Fruit fly (Drosophila melanogaster) whole organism, embryonic: ENCODE data around the gene Sam-S.

ENCODE experiments used
- ATbp ChIP-seq: fragments of 200-800 bp; sonication (Bioruptor generic); optimal IDR thresholded peaks from 2 replicates; lab custom pipeline; 2017; ENCODE audit warnings: missing biosample characterization, mild to moderate bottlenecking, missing genetic modification characterization, missing genetic modification reagents
- Atf6 ChIP-seq: fragments of 200-800 bp; sonication (Bioruptor generic); IDR thresholded peaks from 2 replicates; pipeline ENCODE4 v1.3.6; 2022; ENCODE audit warnings: missing biosample characterization, missing genetic modification characterization
- B-H1 ChIP-seq: fragments of 200-800 bp; sonication (Bioruptor generic); IDR thresholded peaks from 3 replicates; pipeline ENCODE4 v1.3.6; 2022; ENCODE audit warnings: missing biosample characterization, missing genetic modification characterization
- B-H2 ChIP-seq: fragments of 200-800 bp; sonication (Bioruptor generic); optimal IDR thresholded peaks from 2 replicates; lab custom pipeline; 2018; ENCODE audit warnings: missing biosample characterization, mild to moderate bottlenecking, missing genetic modification characterization
- CG11247 ChIP-seq: fragments of 200-800 bp; sonication (Bioruptor generic); IDR thresholded peaks from 2 replicates; pipeline ENCODE4 v1.3.6; 2022; ENCODE audit warnings: missing biosample characterization, missing genetic modification characterization
- CG11504 ChIP-seq: fragments of 200-800 bp; sonication (Bioruptor generic); optimal IDR thresholded peaks from 3 replicates; lab custom pipeline; 2019; ENCODE audit warnings: missing biosample characterization, mild to moderate bottlenecking, missing genetic modification characterization, moderate library complexity
- CG13287 ChIP-seq: fragments of 200-800 bp; sonication (Bioruptor generic); IDR thresholded peaks from 2 replicates; pipeline ENCODE4 v1.3.6; 2022; ENCODE audit warnings: missing biosample characterization, missing genetic modification characterization; ENCODE audit not compliant: partially characterized antibody
- CG15514 ChIP-seq: fragments of 200-800 bp; sonication (Bioruptor generic); optimal IDR thresholded peaks from 3 replicates; lab custom pipeline; 2017; ENCODE audit warnings: missing biosample characterization, missing genetic modification characterization, mild to moderate bottlenecking, moderate library complexity, missing genetic modification reagents
- CG1603 ChIP-seq: fragments of 200-800 bp; sonication (Bioruptor generic); optimal IDR thresholded peaks from 2 replicates; lab custom pipeline; 2019; ENCODE audit warnings: missing biosample characterization, mild to moderate bottlenecking, missing genetic modification characterization, moderate library complexity
- CG18599 ChIP-seq: fragments of 200-800 bp; sonication (Bioruptor generic); optimal IDR thresholded peaks from 3 replicates; lab custom pipeline; 2017; ENCODE audit warnings: missing biosample characterization, missing genetic modification characterization, mild to moderate bottlenecking, moderate library complexity, missing genetic modification reagents
- CG32532 ChIP-seq: fragments of 200-800 bp; sonication (Bioruptor generic); IDR thresholded peaks from 2 replicates; pipeline ENCODE4 v1.3.6; 2022; ENCODE audit warnings: missing biosample characterization, missing genetic modification characterization
- CG33557 ChIP-seq: fragments of 200-800 bp; sonication (Bioruptor generic); optimal IDR thresholded peaks from 2 replicates; lab custom pipeline; 2019; ENCODE audit warnings: missing biosample characterization, mild to moderate bottlenecking, missing genetic modification characterization, moderate library complexity
- CG4328 ChIP-seq: fragments of 200-800 bp; sonication (Bioruptor generic); optimal IDR thresholded peaks from 3 replicates; lab custom pipeline; 2017; ENCODE audit warnings: missing biosample characterization, missing genetic modification reagents, missing genetic modification characterization
- CG5180 ChIP-seq: fragments of 200-800 bp; sonication (Bioruptor generic); optimal IDR thresholded peaks from 3 replicates; lab custom pipeline; 2017; ENCODE audit warnings: missing biosample characterization, missing genetic modification characterization, mild to moderate bottlenecking, moderate library complexity, missing genetic modification reagents
- CG6689 ChIP-seq: fragments of 200-800 bp; sonication (Bioruptor generic); IDR thresholded peaks from 2 replicates; pipeline ENCODE4 v1.3.6; 2022; ENCODE audit warnings: missing biosample characterization, missing genetic modification characterization
- CG7372 ChIP-seq: fragments of 200-800 bp; sonication (Bioruptor generic); IDR thresholded peaks from 2 replicates; pipeline ENCODE4 v1.3.6; 2022; ENCODE audit warnings: missing biosample characterization, missing genetic modification characterization
- CG9797 ChIP-seq: fragments of 200-800 bp; sonication (Bioruptor generic); optimal IDR thresholded peaks from 3 replicates; lab custom pipeline; 2018; ENCODE audit warnings: missing biosample characterization, mild to moderate bottlenecking, missing genetic modification characterization
- CkIIα-i1 ChIP-seq: fragments of 200-800 bp; sonication (Bioruptor generic); IDR thresholded peaks from 2 replicates; pipeline ENCODE4 v1.3.6; 2022; ENCODE audit warnings: missing biosample characterization, missing genetic modification characterization
- CrebB ChIP-seq: fragments of 200-800 bp; sonication (Bioruptor generic); optimal IDR thresholded peaks from 3 replicates; lab custom pipeline; 2018; ENCODE audit warnings: missing biosample characterization, mild to moderate bottlenecking, missing genetic modification characterization
- D19B ChIP-seq: fragments of 200-800 bp; sonication (Bioruptor generic); optimal IDR thresholded peaks from 2 replicates; lab custom pipeline; 2017; ENCODE audit warnings: missing biosample characterization, mild to moderate bottlenecking, missing genetic modification characterization
- Fer3 ChIP-seq: fragments of 200-800 bp; sonication (Bioruptor generic); optimal IDR thresholded peaks from 2 replicates; lab custom pipeline; 2018; ENCODE audit warnings: missing biosample characterization, mild to moderate bottlenecking, missing genetic modification characterization, moderate library complexity
- HHEX ChIP-seq: fragments of 200-800 bp; sonication (Bioruptor generic); optimal IDR thresholded peaks from 3 replicates; lab custom pipeline; 2017; ENCODE audit warnings: missing biosample characterization, mild to moderate bottlenecking, missing genetic modification characterization, missing genetic modification reagents
- Hand ChIP-seq: fragments of 200-800 bp; sonication (Bioruptor generic); optimal IDR thresholded peaks from 2 replicates; lab custom pipeline; 2017; ENCODE audit warnings: mild to moderate bottlenecking, missing biosample characterization, missing genetic modification reagents, missing genetic modification characterization
- Hey ChIP-seq: fragments of 200-800 bp; sonication (Bioruptor generic); optimal IDR thresholded peaks from 3 replicates; lab custom pipeline; 2018; ENCODE audit warnings: missing biosample characterization, mild to moderate bottlenecking, missing genetic modification characterization
- HmgZ ChIP-seq: fragments of 200-800 bp; sonication (Bioruptor generic); optimal IDR thresholded peaks from 2 replicates; lab custom pipeline; 2018; ENCODE audit warnings: missing biosample characterization, mild to moderate bottlenecking, missing genetic modification characterization
- Hmr ChIP-seq: fragments of 200-800 bp; sonication (Bioruptor generic); optimal IDR thresholded peaks from 3 replicates; lab custom pipeline; 2017; ENCODE audit warnings: mild to moderate bottlenecking, missing biosample characterization, missing genetic modification reagents, missing genetic modification characterization
- Hr51 ChIP-seq, 2 experiments: fragments of 200-800 bp; sonication (Bioruptor generic); optimal IDR thresholded peaks; 2 replicates in 1 of 2; 3 replicates in 1 of 2; lab custom pipeline; 2016 to 2018; ENCODE audit warnings: missing biosample characterization in 2 of 2, missing genetic modification characterization in 2 of 2, mild to moderate bottlenecking in 1 of 2, moderate library complexity in 1 of 2
- Lpt ChIP-seq: fragments of >200 bp; optimal IDR thresholded peaks from 2 replicates; lab custom pipeline; 2018; ENCODE audit warnings: missing biosample characterization, missing genetic modification characterization
- Med ChIP-seq: fragments of 200-800 bp; sonication (Bioruptor generic); peaks from one replicate; lab custom pipeline; 2016; ENCODE audit warnings: missing biosample characterization, missing genetic modification characterization, mild to moderate bottlenecking, inconsistent platforms, moderate library complexity
- NfI ChIP-seq: fragments of 200-800 bp; sonication (Bioruptor generic); optimal IDR thresholded peaks from 3 replicates; lab custom pipeline; 2018; ENCODE audit warnings: missing biosample characterization, mild to moderate bottlenecking, missing genetic modification characterization, moderate library complexity
- Optix ChIP-seq: fragments of 200-800 bp; sonication (Bioruptor generic); IDR thresholded peaks from 3 replicates; pipeline ENCODE4 v1.3.6; 2022; ENCODE audit warnings: missing biosample characterization, missing genetic modification characterization
- Poxn ChIP-seq: fragments of 200-800 bp; sonication (Bioruptor generic); IDR thresholded peaks from 2 replicates; pipeline ENCODE4 v1.3.6; 2022; ENCODE audit warnings: missing biosample characterization, missing genetic modification characterization
- chinmo ChIP-seq: fragments of 200-800 bp; sonication (Bioruptor generic); IDR thresholded peaks from 4 replicates; pipeline ENCODE4 v1.3.6; 2022; ENCODE audit warnings: missing biosample characterization, missing genetic modification characterization; ENCODE audit not compliant: partially characterized antibody
- ewg ChIP-seq: fragments of 200-800 bp; sonication (Bioruptor generic); optimal IDR thresholded peaks from 3 replicates; lab custom pipeline; 2017; ENCODE audit warnings: mild to moderate bottlenecking, missing biosample characterization, missing genetic modification reagents, missing genetic modification characterization
- lola ChIP-seq, 3 experiments: fragments of >200 bp in 2 of 3; fragments of 200-800 bp in 1 of 3; sonication (Bioruptor generic) in 1 of 3; optimal IDR thresholded peaks; 2 replicates each; lab custom pipeline; 2017 to 2019; ENCODE audit warnings: missing biosample characterization in 3 of 3, missing genetic modification characterization in 3 of 3, mild to moderate bottlenecking in 1 of 3, moderate library complexity in 1 of 3
- nom ChIP-seq: fragments of 200-800 bp; sonication (Bioruptor generic); optimal IDR thresholded peaks from 2 replicates; lab custom pipeline; 2017; ENCODE audit warnings: missing biosample characterization, missing genetic modification characterization, mild to moderate bottlenecking, moderate library complexity, missing genetic modification reagents
- odd ChIP-seq: fragments of 200-800 bp; sonication (Bioruptor generic); optimal IDR thresholded peaks from 2 replicates; lab custom pipeline; 2017; ENCODE audit warnings: missing biosample characterization, mild to moderate bottlenecking, missing genetic modification characterization
- phol ChIP-seq: fragments of 200-800 bp; sonication (Bioruptor generic); optimal IDR thresholded peaks from 3 replicates; lab custom pipeline; 2018; ENCODE audit warnings: missing biosample characterization, mild to moderate bottlenecking, missing genetic modification characterization, moderate library complexity
- pnt ChIP-seq: fragments of 200-800 bp; sonication (Bioruptor generic); optimal IDR thresholded peaks from 3 replicates; lab custom pipeline; 2016; ENCODE audit warnings: missing biosample characterization, missing genetic modification characterization
- seq ChIP-seq: fragments of 200-800 bp; sonication (Bioruptor generic); IDR thresholded peaks from 2 replicates; pipeline ENCODE4 v1.3.6; 2022; ENCODE audit warnings: missing biosample characterization, missing genetic modification characterization
- so ChIP-seq: fragments of 200-800 bp; sonication (Bioruptor generic); IDR thresholded peaks from 3 replicates; pipeline ENCODE4 v1.3.6; 2022; ENCODE audit warnings: missing biosample characterization, missing genetic modification characterization
- tap ChIP-seq: fragments of 200-800 bp; optimal IDR thresholded peaks from 3 replicates; lab custom pipeline; 2019; ENCODE audit warnings: missing biosample characterization, mild to moderate bottlenecking, missing genetic modification characterization, moderate library complexity
- tna ChIP-seq: fragments of 200-800 bp; sonication (Bioruptor generic); IDR thresholded peaks from 2 replicates; pipeline ENCODE4 v1.3.6; 2022; ENCODE audit warnings: missing biosample characterization, missing genetic modification characterization; ENCODE audit not compliant: partially characterized antibody
- usp ChIP-seq: fragments of >200 bp; optimal IDR thresholded peaks from 2 replicates; lab custom pipeline; 2017; ENCODE audit warnings: missing biosample characterization, missing genetic modification characterization
- vvl ChIP-seq: fragments of 200-800 bp; sonication (Bioruptor generic); IDR thresholded peaks from 2 replicates; pipeline ENCODE4 v1.3.6; 2022; ENCODE audit warnings: missing biosample characterization, missing genetic modification characterization
- z ChIP-seq: fragments of 200-800 bp; sonication (Bioruptor generic); IDR thresholded peaks from 3 replicates; pipeline ENCODE4 v1.3.6; 2022; ENCODE audit warnings: missing biosample characterization, missing genetic modification characterization

Sam-S gene

dm6 chr2L:66369-67278, 40.1 kb upstream of the Sam-S start, which contains the start of gene dbr (continued):
- TF ChIP-seq vvl (peak; percentile 62; the same call in 1 of the 2 replicates), CG9797 (GFP tag; lab: Kevin White, UChicago) (no peak), Poxn (no peak), Atf6 (GFP tag; lab: Robert Waterston, UW) (0 out of 2 replicates have a peak, but pooled peaks have one; percentile 12), CG11504 (tag; lab: Kevin White, UChicago) (peak; percentile 57), B-H1 (GFP tag; lab: Robert Waterston, UW) (no peak), nom (peak; percentile 85), Hmr (GFP tag; lab: Kevin White, UChicago) (peak; percentile 29), seq (no peak; the same call in 1 of the 2 replicates), Lpt (GFP tag; lab: Kevin White, UChicago) (peak; percentile 86), CkIIα-i1 (GFP tag; lab: Robert Waterston, UW) (no peak), CG7372 (GFP tag; lab: Robert Waterston, UW) (no peak), Med (GFP tag; lab: Kevin White, UChicago) (peak; percentile 65), B-H2 (GFP tag; lab: Kevin White, UChicago) (peak; percentile 72), odd (GFP tag; lab: Kevin White, UChicago) (peak; percentile 61), Hey (tag; lab: Kevin White, UChicago) (peak; percentile 26), Hand (GFP tag; lab: Kevin White, UChicago) (peak; percentile 68), CrebB (tag; lab: Kevin White, UChicago) (peak; percentile 36), CG18599 (GFP tag; lab: Kevin White, UChicago) (peak; percentile 22), tna (GFP tag; lab: Robert Waterston, UW) (no peak), lola (GFP tag; optimal IDR thresholded peaks at IDR 0.05; lab: Kevin White, UChicago) (peak in 1 of 3 experiments; percentile 20), pnt (GFP tag; lab: Kevin White, UChicago) (no peak), so (GFP tag; lab: Robert Waterston, UW) (peak; percentile 35; the same call in 1 of the 3 replicates), phol (tag; lab: Kevin White, UChicago) (peak; percentile 61), CG13287 (GFP tag; lab: Robert Waterston, UW) (peak; percentile 39), z (peak; percentile 79; the same call in 2 of the 3 replicates), HmgZ (tag; lab: Kevin White, UChicago) (peak; percentile 68), CG5180 (peak; percentile 5), ewg (GFP tag; lab: Kevin White, UChicago) (peak; percentile 6), CG11247 (GFP tag; lab: Robert Waterston, UW) (no peak), chinmo (peak; percentile 89), Optix (GFP tag; lab: Robert Waterston, UW) (no peak), CG6689 (GFP tag; lab: Robert Waterston, UW) (no peak), usp (no peak), Hr51 (GFP tag; optimal IDR thresholded peaks at IDR 0.05; lab: Kevin White, UChicago) (peak in 1 of 2 experiments; percentile 61), CG33557 (GFP tag; lab: Kevin White, UChicago) (peak; percentile 20), NfI (GFP tag; lab: Kevin White, UChicago) (peak; percentile 26), tap (tag; lab: Kevin White, UChicago) (peak; percentile 15), CG15514 (GFP tag; lab: Kevin White, UChicago) (peak; percentile 14), CG32532 (GFP tag; lab: Robert Waterston, UW) (0 out of 2 replicates have a peak, but pooled peaks have one; percentile 22), CG4328 (GFP tag; lab: Kevin White, UChicago) (peak; percentile 33), CG1603 (tag; lab: Kevin White, UChicago) (peak; percentile 25), HHEX (GFP tag; lab: Kevin White, UChicago) (peak; percentile 11), ATbp (GFP tag; lab: Kevin White, UChicago) (peak; percentile 9), D19B (GFP tag; lab: Kevin White, UChicago) (no peak), Fer3 (tag; lab: Kevin White, UChicago) (no peak)
